Fruit fly (Drosophila melanogaster): ENCODE data around the gene RunxA.

RunxA gene

dm6 chrX:20654954-20655391 is 31.4 kb upstream of the RunxA start (continued):
- TF ChIP-seq CoRest (tag; optimal IDR thresholded peaks at IDR 0.05) (peak; percentile 63), Eip74EF (GFP tag; optimal IDR thresholded peaks at IDR 0.05) (peak in 1 of 2 experiments; percentile 20), CG4328 (GFP tag; optimal IDR thresholded peaks at IDR 0.05) (peak; percentile 65), grn (GFP tag; optimal IDR thresholded peaks at IDR 0.05) (peak; percentile 68), CG3065 (GFP tag; optimal IDR thresholded peaks at IDR 0.05) (peak; percentile 63), caup (GFP tag; optimal IDR thresholded peaks at IDR 0.05; ENCODE audit: severe bottlenecking) (peak; percentile 54), Myb (GFP tag; optimal IDR thresholded peaks at IDR 0.05) (peak; percentile 38), Dad (GFP tag; optimal IDR thresholded peaks at IDR 0.05) (peak; percentile 63), psq (GFP tag; optimal IDR thresholded peaks at IDR 0.05) (peak; percentile 54), sim (GFP tag; IDR thresholded peaks at IDR 0.05) (peak; percentile 63), jumu (GFP tag; optimal IDR thresholded peaks at IDR 0.05) (peak; percentile 73), CG1603 (tag; optimal IDR thresholded peaks at IDR 0.05) (peak; percentile 87), CG11456 (GFP tag; IDR thresholded peaks at IDR 0.05) (peak; percentile 77), Xbp1 (GFP tag; optimal IDR thresholded peaks at IDR 0.05) (peak; percentile 76), CG11398 (GFP tag; optimal IDR thresholded peaks at IDR 0.05) (peak; percentile 79), ab (GFP tag; optimal IDR thresholded peaks at IDR 0.05) (no peak), CG7357 (GFP tag; IDR thresholded peaks at IDR 0.05) (peak; percentile 72; the same call in 2 of the 3 replicates), GATAe (GFP tag; conservative IDR thresholded peaks at IDR 0.05) (no peak), CG12299 (tag; optimal IDR thresholded peaks at IDR 0.05) (no peak), wor (GFP tag; IDR thresholded peaks at IDR 0.05) (peak; percentile 69), toy (GFP tag; IDR thresholded peaks at IDR 0.05) (no peak), CG10543 (GFP tag; optimal IDR thresholded peaks at IDR 0.05) (peak; percentile 39), stc (GFP tag; IDR thresholded peaks at IDR 0.05) (peak; percentile 70), ATbp (GFP tag; optimal IDR thresholded peaks at IDR 0.05) (peak; percentile 90), Kr (GFP tag; optimal IDR thresholded peaks at IDR 0.05) (peak; percentile 86), tap (tag; optimal IDR thresholded peaks at IDR 0.05) (peak; percentile 64), CG15514 (GFP tag; optimal IDR thresholded peaks at IDR 0.05) (peak; percentile 18), kay (GFP tag; optimal IDR thresholded peaks at IDR 0.05) (peak; percentile 54), zf30C (GFP tag; optimal IDR thresholded peaks at IDR 0.05) (no peak), sr (GFP tag; IDR thresholded peaks at IDR 0.05) (peak; percentile 62; the same call in 1 of the 3 replicates), CG14965 (GFP tag; optimal IDR thresholded peaks at IDR 0.05; ENCODE audit: borderline replicate concordance) (peak; percentile 80), ERR (GFP tag; optimal IDR thresholded peaks at IDR 0.05) (peak; percentile 10), Fer3 (tag; optimal IDR thresholded peaks at IDR 0.05) (peak; percentile 37), CG18262 (tag; optimal IDR thresholded peaks at IDR 0.05) (peak; percentile 78), Dek (tag; optimal IDR thresholded peaks at IDR 0.05) (peak; percentile 11), pb (GFP tag; optimal IDR thresholded peaks at IDR 0.05) (peak; percentile 64)

dm6 chrX:20652353-20652752 is 28.8 kb upstream of the RunxA start:
- TF ChIP-seq zen (tag; optimal IDR thresholded peaks at IDR 0.05) (peak; percentile 42), NC2α (GFP tag; optimal IDR thresholded peaks at IDR 0.05) (no peak), sens (GFP tag) (peak; percentile 63), CG17328 (GFP tag; IDR thresholded peaks at IDR 0.05) (0 out of 2 replicates have a peak, but pooled peaks have one; percentile 19), row (GFP tag; IDR thresholded peaks at IDR 0.05) (peak; percentile 53), lov (optimal IDR thresholded peaks at IDR 0.05) (no peak), lov (GFP tag; IDR thresholded peaks at IDR 0.05) (no peak), zfh1 (GFP tag; IDR thresholded peaks at IDR 0.05) (0 out of 3 replicates have a peak, but pooled peaks have one; percentile 30), dmrt11E (tag; optimal IDR thresholded peaks at IDR 0.05) (peak; percentile 37), CG7271 (tag; optimal IDR thresholded peaks at IDR 0.05) (peak; percentile 33), BEAF-32 (GFP tag; optimal IDR thresholded peaks at IDR 0.05) (no peak), Xrp1 (GFP tag; IDR thresholded peaks at IDR 0.05) (0 out of 2 replicates have a peak, but pooled peaks have one; percentile 19), prd (optimal IDR thresholded peaks at IDR 0.05) (no peak), prd (GFP tag; IDR thresholded peaks at IDR 0.05) (peak; percentile 48; the same call in 2 of the 3 replicates), lola (GFP tag; optimal IDR thresholded peaks at IDR 0.05) (peak in 1 of 3 experiments; percentile 31)

Measured in whole organism, embryonic.